Fruit fly (Drosophila melanogaster): ENCODE data around the gene spg.

dm6 chr3R:28810942-28811676, 34.0 kb upstream of the spg start, which contains the start of gene wdn:
- no peak for TF ChIP-seq Gug (GFP tag; IDR thresholded peaks at IDR 0.05)
- no peak for TF ChIP-seq CG10631 (GFP tag; optimal IDR thresholded peaks at IDR 0.05)
- TF ChIP-seq CG1621 (tag; optimal IDR thresholded peaks at IDR 0.05), result no peak
- TF ChIP-seq CG8319 (GFP tag; optimal IDR thresholded peaks at IDR 0.05), result no peak
- no peak for TF ChIP-seq CG6854 (GFP tag; optimal IDR thresholded peaks at IDR 0.05)
- no peak for TF ChIP-seq spab (GFP tag; optimal IDR thresholded peaks at IDR 0.05)
- TF ChIP-seq svp (GFP tag), result no peak
- TF ChIP-seq Blimp-1 (GFP tag; optimal IDR thresholded peaks at IDR 0.05), result no peak
- TF ChIP-seq CG6792 (GFP tag; optimal IDR thresholded peaks at IDR 0.05), result no peak
- TF ChIP-seq CG11762 (GFP tag; optimal IDR thresholded peaks at IDR 0.05; ENCODE audit: insufficient read depth), result no peak
- no peak for TF ChIP-seq Hr4 (GFP tag; optimal IDR thresholded peaks at IDR 0.05)
- no peak for TF ChIP-seq fd59A (GFP tag; optimal IDR thresholded peaks at IDR 0.05)
- no peak for TF ChIP-seq dac (GFP tag; optimal IDR thresholded peaks at IDR 0.05)

All from whole organism, prepupa.